Fruit fly (Drosophila melanogaster): ENCODE measurements around the gene CG4017.
A peak's percentile ranks its signal among the peaks of the same experiment; 100 is the strongest.

Gene CG4017

DNA sequence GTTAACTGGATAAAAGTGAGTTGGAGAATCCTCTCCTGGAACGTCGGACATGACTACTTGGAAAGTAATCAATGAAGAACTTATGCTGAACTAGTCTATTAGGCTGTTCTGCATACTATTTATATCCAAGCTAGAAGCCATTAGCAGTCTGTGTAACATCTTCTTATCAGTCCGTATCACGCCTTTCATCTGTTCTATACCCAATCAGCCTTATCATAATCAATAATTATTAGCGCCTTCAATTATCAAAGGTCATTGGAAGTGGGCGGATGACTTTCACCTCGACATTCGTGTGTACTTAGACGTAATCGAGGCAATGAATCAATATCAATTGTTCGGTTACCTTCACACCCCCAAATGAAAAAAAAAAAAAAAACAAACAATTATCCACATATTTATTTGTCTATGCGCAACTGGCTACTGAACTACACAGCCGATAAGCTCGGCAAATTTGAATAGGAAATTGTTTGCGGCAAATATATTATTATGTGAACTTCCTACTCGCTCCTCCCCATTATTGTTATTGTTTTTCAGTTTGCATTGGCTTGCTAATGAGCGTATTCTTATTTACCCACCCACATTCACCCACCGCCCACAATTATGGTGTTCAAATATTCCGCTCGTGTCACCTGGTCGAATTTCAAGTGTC lies 8.2 kb downstream of the CG4017 start, which contains the start of the genes ppk11 and ppk16:
TSS of gene ppk11 (minus strand) at position 51 of the 649 bp plus-strand sequence.
TSS of gene ppk16 (minus strand) at position 51 of the 649 bp plus-strand sequence.
- TF ChIP-seq dmrt93B (GFP tag; optimal IDR thresholded peaks at IDR 0.05): no peak
- TF ChIP-seq Abd-B (GFP tag; optimal IDR thresholded peaks at IDR 0.05): no peak
- no peak for TF ChIP-seq Hr78 (GFP tag; optimal IDR thresholded peaks at IDR 0.05)
- no peak for TF ChIP-seq sv (GFP tag; optimal IDR thresholded peaks at IDR 0.05)
- TF ChIP-seq OdsH (GFP tag; optimal IDR thresholded peaks at IDR 0.05): no peak

DNA sequence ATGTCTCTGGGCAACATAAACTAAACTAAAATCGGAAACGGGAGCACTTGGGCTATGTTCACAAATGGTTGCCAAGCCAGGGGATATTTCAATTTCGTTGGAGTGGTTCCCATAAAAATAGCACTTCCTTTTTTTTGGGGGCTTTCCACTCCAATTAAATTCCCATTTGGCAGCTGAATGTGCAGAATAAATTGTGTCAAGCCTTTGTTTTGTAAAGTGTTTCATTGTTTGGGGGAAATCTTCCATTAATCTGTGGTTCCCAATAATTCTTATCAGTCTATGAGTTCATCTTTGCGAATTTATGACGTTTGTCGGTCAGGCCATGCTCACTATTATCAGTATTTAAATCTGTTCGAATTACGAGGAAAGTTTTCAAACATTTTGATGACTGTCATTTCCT lies 11.1 kb downstream of the CG4017 start:
- no peak for TF ChIP-seq br (GFP tag; optimal IDR thresholded peaks at IDR 0.05)
- no peak for TF ChIP-seq Jra (GFP tag; optimal IDR thresholded peaks at IDR 0.05)
- TF ChIP-seq usp (GFP tag; optimal IDR thresholded peaks at IDR 0.05): no peak
- no peak for TF ChIP-seq Vsx2 (GFP tag; optimal IDR thresholded peaks at IDR 0.05; ENCODE audit: partially characterized antibody)
- TF ChIP-seq Rel (GFP tag; optimal IDR thresholded peaks at IDR 0.05): no peak
- TF ChIP-seq Rel (tag; optimal IDR thresholded peaks at IDR 0.05): peak; percentile 95
- TF ChIP-seq lola (GFP tag; optimal IDR thresholded peaks at IDR 0.05): no peak
- no peak for TF ChIP-seq sage (GFP tag; optimal IDR thresholded peaks at IDR 0.05)

DNA sequence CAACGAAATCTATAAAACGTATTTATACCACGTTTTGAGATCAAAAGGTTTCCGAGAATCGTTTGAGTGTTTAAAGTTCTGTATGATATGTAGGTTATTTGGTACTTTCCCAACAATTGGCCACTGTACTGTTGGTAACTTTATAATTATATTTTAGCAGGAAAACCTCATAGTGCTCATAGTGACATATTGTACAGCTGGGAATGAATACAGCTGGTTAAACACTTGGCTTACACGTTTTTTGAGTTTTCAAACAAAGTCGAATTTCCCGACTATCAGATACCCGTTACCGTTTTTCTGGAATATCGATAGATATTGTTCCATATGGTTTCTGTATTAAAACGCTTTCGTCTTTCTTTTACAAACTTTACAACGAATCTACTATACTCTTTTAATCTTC lies 11.6 kb downstream of the CG4017 start:
- TF ChIP-seq OdsH (GFP tag; optimal IDR thresholded peaks at IDR 0.05): no peak

DNA sequence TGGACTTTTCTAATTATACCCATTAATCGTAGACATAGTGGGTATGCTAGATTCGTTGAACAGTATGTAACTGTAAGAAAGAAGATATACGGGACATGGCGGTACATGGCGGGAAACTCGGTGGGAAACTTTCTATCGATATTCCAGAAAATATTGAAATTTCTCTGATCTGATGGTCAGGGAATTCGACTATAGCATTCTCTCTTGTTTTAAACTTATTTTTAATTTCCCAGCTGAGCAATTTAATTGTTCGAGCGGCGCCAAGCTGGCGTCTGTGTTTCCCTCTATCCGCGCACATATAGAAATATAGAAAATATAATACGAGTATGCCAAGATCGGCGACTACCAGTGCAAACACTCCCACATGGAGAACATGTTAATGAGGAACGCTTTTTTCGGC lies 12.3 kb downstream of the CG4017 start:
- TF ChIP-seq Hnf4 (GFP tag; optimal IDR thresholded peaks at IDR 0.05): no peak
- TF ChIP-seq dsf (GFP tag; optimal IDR thresholded peaks at IDR 0.05; ENCODE audit: borderline replicate concordance): no peak
- TF ChIP-seq Dfd (GFP tag; optimal IDR thresholded peaks at IDR 0.05): no peak
- TF ChIP-seq fru (GFP tag; optimal IDR thresholded peaks at IDR 0.05): no peak
- no peak for TF ChIP-seq br (GFP tag; optimal IDR thresholded peaks at IDR 0.05)
- TF ChIP-seq Vsx2 (GFP tag; optimal IDR thresholded peaks at IDR 0.05; ENCODE audit: partially characterized antibody): no peak
- TF ChIP-seq Abd-B (GFP tag; optimal IDR thresholded peaks at IDR 0.05): no peak
- no peak for TF ChIP-seq CG32264 (GFP tag; optimal IDR thresholded peaks at IDR 0.05)
- TF ChIP-seq jim (GFP tag; optimal IDR thresholded peaks at IDR 0.05): no peak
- no peak for TF ChIP-seq h (GFP tag; optimal IDR thresholded peaks at IDR 0.05)
- no peak for TF ChIP-seq usp (GFP tag; optimal IDR thresholded peaks at IDR 0.05)
- TF ChIP-seq brk (GFP tag; optimal IDR thresholded peaks at IDR 0.05): no peak
- TF ChIP-seq lola (GFP tag; optimal IDR thresholded peaks at IDR 0.05): no peak

DNA sequence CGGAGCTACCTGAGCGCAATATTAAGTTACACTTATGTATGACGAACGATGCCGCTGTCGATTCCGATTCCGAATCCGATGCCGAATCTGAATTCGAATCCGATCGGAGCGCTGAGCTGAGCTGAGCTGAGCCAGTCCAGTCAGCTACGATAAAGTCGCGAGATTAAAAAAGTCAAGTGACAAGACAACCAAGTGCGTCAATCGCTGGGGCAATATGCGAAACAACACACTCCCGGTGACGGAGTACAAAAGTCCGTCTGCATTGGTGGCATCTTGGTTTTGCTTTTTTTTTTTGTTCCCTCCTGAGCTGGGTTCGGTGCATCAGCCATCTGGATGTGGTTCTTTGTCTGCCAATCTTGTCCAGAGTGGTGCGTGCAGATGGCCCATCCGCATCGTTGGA lies 12.9 kb downstream of the CG4017 start:
- TF ChIP-seq Vsx2 (GFP tag; optimal IDR thresholded peaks at IDR 0.05; ENCODE audit: partially characterized antibody) (no peak), Rel (GFP tag; optimal IDR thresholded peaks at IDR 0.05) (no peak), Rel (tag; optimal IDR thresholded peaks at IDR 0.05) (peak; percentile 31), GATAd (GFP tag; optimal IDR thresholded peaks at IDR 0.05) (no peak)

DNA sequence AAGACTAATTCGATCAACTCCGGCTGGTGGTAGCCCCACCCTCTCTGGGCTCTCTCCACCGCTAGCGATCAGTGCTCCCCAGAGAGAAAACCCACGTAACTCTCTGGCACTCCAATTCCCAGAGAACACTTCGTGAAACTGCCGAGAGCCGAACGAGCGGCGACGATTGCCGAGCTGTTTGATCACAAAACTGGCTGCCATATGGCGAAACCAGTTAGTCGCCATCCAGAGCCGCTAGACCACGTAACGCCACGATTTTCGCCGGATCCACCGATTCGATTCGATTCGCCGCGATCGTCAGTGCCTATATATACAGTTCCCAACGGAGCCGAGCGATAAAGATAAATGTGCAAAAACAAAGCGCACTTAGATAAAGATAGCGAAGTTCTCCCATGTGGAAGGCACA lies 15.3 kb downstream of the CG4017 start, which contains the start of gene IP3K1:
TSS of gene IP3K1 (plus strand) at position 209 of the 406 bp plus-strand sequence.
- TF ChIP-seq Mio (GFP tag; optimal IDR thresholded peaks at IDR 0.05): peak; percentile 18
- no peak for TF ChIP-seq sv (GFP tag; optimal IDR thresholded peaks at IDR 0.05)
- TF ChIP-seq rgr (GFP tag; optimal IDR thresholded peaks at IDR 0.05): peak; percentile 57
- no peak for TF ChIP-seq dmrt93B (GFP tag; optimal IDR thresholded peaks at IDR 0.05)
- peak; percentile 54 for TF ChIP-seq fru (GFP tag; optimal IDR thresholded peaks at IDR 0.05)
- TF ChIP-seq Hr78 (GFP tag; optimal IDR thresholded peaks at IDR 0.05): no peak
- TF ChIP-seq N (GFP tag; optimal IDR thresholded peaks at IDR 0.05): no peak
- no peak for TF ChIP-seq jim (GFP tag; optimal IDR thresholded peaks at IDR 0.05)
- no peak for TF ChIP-seq pan (optimal IDR thresholded peaks at IDR 0.05)
- peak; percentile 57 for TF ChIP-seq Hnf4 (GFP tag; optimal IDR thresholded peaks at IDR 0.05)
- peak; percentile 67 for TF ChIP-seq br (GFP tag; optimal IDR thresholded peaks at IDR 0.05)
- peak; percentile 94 for TF ChIP-seq Vsx2 (GFP tag; optimal IDR thresholded peaks at IDR 0.05; ENCODE audit: partially characterized antibody)
- no peak for TF ChIP-seq CG32264 (GFP tag; optimal IDR thresholded peaks at IDR 0.05)
- peak; percentile 68 for TF ChIP-seq Sp1 (GFP tag; optimal IDR thresholded peaks at IDR 0.05)
- TF ChIP-seq Dfd (GFP tag; optimal IDR thresholded peaks at IDR 0.05): no peak
- TF ChIP-seq h (GFP tag; optimal IDR thresholded peaks at IDR 0.05): peak; percentile 73
- TF ChIP-seq dsf (GFP tag; optimal IDR thresholded peaks at IDR 0.05; ENCODE audit: borderline replicate concordance): no peak
- no peak for TF ChIP-seq Abd-B (GFP tag; optimal IDR thresholded peaks at IDR 0.05)
- no peak for TF ChIP-seq CrebA (GFP tag; optimal IDR thresholded peaks at IDR 0.05; ENCODE audit: borderline replicate concordance)
- TF ChIP-seq dl (GFP tag; optimal IDR thresholded peaks at IDR 0.05; ENCODE audit: insufficient read depth in 1 of 2, partially characterized antibody in 2 of 2): peak; percentile 97 to 98
- TF ChIP-seq Myc (optimal IDR thresholded peaks at IDR 0.05): no peak
- no peak for TF ChIP-seq ey (GFP tag; optimal IDR thresholded peaks at IDR 0.05)
- TF ChIP-seq lola (GFP tag; optimal IDR thresholded peaks at IDR 0.05): no peak
- no peak for TF ChIP-seq brk (GFP tag; optimal IDR thresholded peaks at IDR 0.05)
- TF ChIP-seq woc (GFP tag; optimal IDR thresholded peaks at IDR 0.05): no peak
- peak; percentile 87 for TF ChIP-seq Hr83 (GFP tag; optimal IDR thresholded peaks at IDR 0.05; ENCODE audit: poor library complexity, severe bottlenecking)
- peak; percentile 51 for TF ChIP-seq OdsH (GFP tag; optimal IDR thresholded peaks at IDR 0.05)
- TF ChIP-seq usp (GFP tag; optimal IDR thresholded peaks at IDR 0.05): no peak
- peak; percentile 18 for TF ChIP-seq HLH106 (tag; optimal IDR thresholded peaks at IDR 0.05)
- peak; percentile 64 for TF ChIP-seq Rel (GFP tag; optimal IDR thresholded peaks at IDR 0.05)
- TF ChIP-seq Rel (tag; optimal IDR thresholded peaks at IDR 0.05): peak; percentile 83
- peak in 1 of 2 experiments; percentile 55 for TF ChIP-seq foxo (GFP tag; optimal IDR thresholded peaks at IDR 0.05)
- TF ChIP-seq Jra (GFP tag; optimal IDR thresholded peaks at IDR 0.05): peak; percentile 52
- TF ChIP-seq CG9705 (GFP tag; optimal IDR thresholded peaks at IDR 0.05): no peak
